Worm (Caenorhabditis elegans) whole organism, early embryonic: ENCODE measurements around the gene sra-7.

ENCODE experiments used
- F13C5.2 ChIP-seq: sonication (generic microtip); optimal IDR thresholded peaks from 2 replicates; lab custom pipeline; 2017; ENCODE audit warnings: mild to moderate bottlenecking, missing genetic modification characterization, inconsistent platforms, missing compliant biosample characterization
- ama-1 ChIP-seq: fragments of 150-350 bp; optimal IDR thresholded peaks from 2 replicates; lab custom pipeline; 2014
- ets-7 ChIP-seq: sonication (generic microtip); optimal IDR thresholded peaks from 2 replicates; lab custom pipeline; 2016; ENCODE audit warnings: missing genotype, missing genetic modification characterization, missing compliant biosample characterization
- hmbx-1 ChIP-seq: sonication (generic microtip); optimal IDR thresholded peaks from 2 replicates; lab custom pipeline; 2016; ENCODE audit warnings: mild to moderate bottlenecking, missing genetic modification characterization, missing compliant biosample characterization
- hmg-4 ChIP-seq: fragments of 200-800 bp; sonication (Bioruptor generic); optimal IDR thresholded peaks from 2 replicates; lab custom pipeline; 2018; ENCODE audit warnings: mild to moderate bottlenecking, missing genetic modification characterization, missing compliant biosample characterization
- tbx-11 ChIP-seq: fragments of 200-800 bp; sonication (Bioruptor generic); IDR thresholded peaks from 2 replicates; pipeline ENCODE4 v1.3.6; 2022; ENCODE audit warnings: missing genetic modification characterization, missing compliant biosample characterization

DNA sequence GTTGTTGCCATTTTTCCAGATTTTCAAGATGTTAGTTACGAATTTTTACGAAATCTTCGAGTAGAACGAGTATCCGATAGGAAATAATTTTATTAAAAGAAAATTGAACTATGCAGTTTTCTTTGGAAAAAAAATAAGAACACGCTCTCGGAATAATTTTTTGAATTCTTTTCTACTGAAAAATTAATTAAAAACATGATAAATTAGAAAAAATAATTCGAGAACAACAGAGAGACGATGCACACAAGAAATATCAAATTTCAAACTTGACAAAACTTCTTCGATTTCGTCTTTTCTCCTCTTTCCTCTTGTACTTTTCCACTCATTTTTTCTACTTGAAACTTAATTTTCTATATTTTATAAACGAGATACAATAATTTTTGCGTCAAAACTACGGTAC, 15.4 kb downstream of the sra-7 start, which contains the start of gene F35H8.4:
- TF ChIP-seq hmbx-1 (no peak), ama-1 (lab: Kevin White, UChicago) (no peak), tbx-11 (GFP tag; lab: Robert Waterston, UW) (no peak), ets-7 (no peak), hmg-4 (GFP tag; lab: Kevin White, UChicago) (no peak), F13C5.2 (tag; lab: Kevin White, UChicago) (no peak)
